Worm (Caenorhabditis elegans) whole organism, midembryonic: Measurements from ENCODE around the gene ttr-7.

Experiments used
- T22C8.4 ChIP-seq: fragments of 200-800 bp; sonication (Bioruptor generic); IDR thresholded peaks from 2 replicates; pipeline ENCODE4 v1.3.6; 2022; ENCODE audit warnings: missing genetic modification characterization, missing compliant biosample characterization
- flt-1 ChIP-seq: fragments of 200-800 bp; sonication (Bioruptor generic); IDR thresholded peaks from 2 replicates; pipeline ENCODE4 v1.3.6; 2022; ENCODE audit warnings: missing genetic modification characterization, missing compliant biosample characterization
- klf-2 ChIP-seq: fragments of 200-800 bp; sonication (Bioruptor generic); conservative IDR thresholded peaks from 2 replicates; pipeline ENCODE4 v1.3.6; 2022; ENCODE audit warnings: missing genetic modification reagents, missing genetic modification characterization, missing compliant biosample characterization
- med-1 ChIP-seq: sonication (generic microtip); optimal IDR thresholded peaks from 2 replicates; lab custom pipeline; 2017; ENCODE audit warnings: missing genetic modification characterization, mild to moderate bottlenecking, missing compliant biosample characterization, antibody characterized with exemption, missing genetic modification reagents; ENCODE audit not compliant: insufficient read depth
- ref-1 ChIP-seq: fragments of 200-800 bp; sonication (Bioruptor generic); conservative IDR thresholded peaks from 2 replicates; pipeline ENCODE4 v1.3.6; 2022; ENCODE audit warnings: missing genetic modification reagents, missing genetic modification characterization, missing compliant biosample characterization
- ztf-23 ChIP-seq: fragments of 200-800 bp; sonication (Bioruptor generic); IDR thresholded peaks from 2 replicates; pipeline ENCODE4 v1.3.6; 2022; ENCODE audit warnings: missing genetic modification reagents, missing genetic modification characterization, missing compliant biosample characterization
- ztf-29 ChIP-seq: fragments of 200-800 bp; sonication (Bioruptor generic); IDR thresholded peaks from 2 replicates; pipeline ENCODE4 v1.3.6; 2022; ENCODE audit warnings: missing genetic modification reagents, missing genetic modification characterization, missing compliant biosample characterization

ce11 chrIII:654365-654764, 48.6 kb downstream of the ttr-7 start:
- TF ChIP-seq T22C8.4 (GFP tag; lab: Robert Waterston, UW) (no peak), ztf-29 (GFP tag; lab: Robert Waterston, UW) (no peak), ref-1 (no peak), flt-1 (GFP tag; lab: Robert Waterston, UW) (no peak), ztf-23 (GFP tag; lab: Robert Waterston, UW) (no peak), med-1 (GFP tag; lab: Kevin White, UChicago) (no peak), klf-2 (GFP tag; lab: Robert Waterston, UW) (no peak)
